Worm (Caenorhabditis elegans) whole organism, mixed stage, embryonic: ENCODE results near the gene slc-25A26.

Experiments
- M03D4.4 ChIP-seq: sonication (generic microtip); optimal IDR thresholded peaks from 2 replicates; lab custom pipeline; 2017; ENCODE audit warnings: mild to moderate bottlenecking, missing genetic modification characterization, missing compliant biosample characterization
- bed-3 ChIP-seq: fragments of 200-800 bp; sonication (Bioruptor generic); optimal IDR thresholded peaks from 3 replicates; lab custom pipeline; 2018; ENCODE audit warnings: mild to moderate bottlenecking, missing genetic modification characterization, moderate library complexity, missing compliant biosample characterization
- blmp-1 ChIP-seq: fragments of 150-350 bp; optimal IDR thresholded peaks from 2 replicates; lab custom pipeline; 2014; ENCODE audit warnings: missing biosample characterization, missing genetic modification characterization
- ceh-39 ChIP-seq: fragments of 150-350 bp; optimal IDR thresholded peaks from 2 replicates; lab custom pipeline; 2014; ENCODE audit warnings: missing biosample characterization, missing genetic modification characterization
- ceh-43 ChIP-seq: fragments of 200-800 bp; sonication (Bioruptor generic); optimal IDR thresholded peaks from 2 replicates; lab custom pipeline; 2018; ENCODE audit warnings: mild to moderate bottlenecking, missing genetic modification characterization, moderate library complexity, missing compliant biosample characterization
- ces-1 ChIP-seq: fragments of 150-350 bp; optimal IDR thresholded peaks from 2 replicates; lab custom pipeline; 2014; ENCODE audit warnings: missing biosample characterization, missing genetic modification reagents, missing genetic modification characterization
- cnd-1 ChIP-seq: fragments of 200-800 bp; sonication (Bioruptor generic); optimal IDR thresholded peaks from 2 replicates; lab custom pipeline; 2018; ENCODE audit warnings: mild to moderate bottlenecking, missing genetic modification characterization, missing compliant biosample characterization
- drap-1 ChIP-seq: fragments of 200-800 bp; sonication (Bioruptor generic); optimal IDR thresholded peaks from 3 replicates; lab custom pipeline; 2018; ENCODE audit warnings: mild to moderate bottlenecking, missing genetic modification characterization, missing compliant biosample characterization
- elt-3 ChIP-seq: fragments of 150-350 bp; optimal IDR thresholded peaks from 2 replicates; lab custom pipeline; 2014; ENCODE audit warnings: missing biosample characterization, missing genetic modification characterization
- flh-1 ChIP-seq: fragments of 200-800 bp; sonication (Bioruptor generic); optimal IDR thresholded peaks from 2 replicates; lab custom pipeline; 2018; ENCODE audit warnings: mild to moderate bottlenecking, missing genetic modification characterization, moderate library complexity, missing compliant biosample characterization
- hlh-1 ChIP-seq: fragments of 150-350 bp; optimal IDR thresholded peaks from 2 replicates; lab custom pipeline; 2014; ENCODE audit warnings: missing biosample characterization, missing genetic modification reagents, missing genetic modification characterization
- lin-13 ChIP-seq: fragments of 150-350 bp; optimal IDR thresholded peaks from 2 replicates; lab custom pipeline; 2014; ENCODE audit warnings: missing biosample characterization, missing genetic modification characterization
- lin-32 ChIP-seq: fragments of 200-800 bp; sonication (Bioruptor generic); optimal IDR thresholded peaks from 2 replicates; lab custom pipeline; 2018; ENCODE audit warnings: mild to moderate bottlenecking, missing genetic modification characterization, missing compliant biosample characterization
- lsy-2 ChIP-seq: fragments of 150-350 bp; optimal IDR thresholded peaks from 2 replicates; lab custom pipeline; 2014; ENCODE audit warnings: missing biosample characterization, missing genetic modification characterization
- mab-5 ChIP-seq: fragments of 150-350 bp; optimal IDR thresholded peaks from 2 replicates; lab custom pipeline; 2014; ENCODE audit warnings: missing biosample characterization, missing genetic modification characterization
- mep-1 ChIP-seq: fragments of 150-350 bp; optimal IDR thresholded peaks from 2 replicates; lab custom pipeline; 2017; ENCODE audit warnings: missing biosample characterization, missing genetic modification reagents, missing genetic modification characterization, inconsistent platforms
- mls-2 ChIP-seq: sonication (generic microtip); optimal IDR thresholded peaks from 2 replicates; lab custom pipeline; 2016; ENCODE audit warnings: mild to moderate bottlenecking, missing genetic modification characterization, moderate library complexity, missing compliant biosample characterization
- nhr-12 ChIP-seq: fragments of 150-350 bp; optimal IDR thresholded peaks from 2 replicates; lab custom pipeline; 2014; ENCODE audit warnings: missing biosample characterization, missing genetic modification characterization
- nhr-2 ChIP-seq: fragments of 150-350 bp; optimal IDR thresholded peaks from 2 replicates; lab custom pipeline; 2014; ENCODE audit warnings: missing biosample characterization, missing genetic modification characterization
- nhr-237 ChIP-seq: fragments of 150-350 bp; optimal IDR thresholded peaks from 2 replicates; lab custom pipeline; 2014; ENCODE audit warnings: missing biosample characterization, missing genetic modification characterization
- nhr-28 ChIP-seq: fragments of 150-350 bp; optimal IDR thresholded peaks from 2 replicates; lab custom pipeline; 2014; ENCODE audit warnings: missing biosample characterization, missing genetic modification characterization
- nhr-76 ChIP-seq: sonication (generic microtip); optimal IDR thresholded peaks from 2 replicates; lab custom pipeline; 2017; ENCODE audit warnings: missing biosample characterization, missing genetic modification characterization
- pha-4 ChIP-seq: fragments of 150-350 bp; optimal IDR thresholded peaks from 2 replicates; lab custom pipeline; 2018; ENCODE audit warnings: missing biosample characterization, missing genetic modification reagents, missing genetic modification characterization
- sem-2 ChIP-seq: fragments of 200-800 bp; sonication (Bioruptor generic); optimal IDR thresholded peaks from 2 replicates; lab custom pipeline; 2018; ENCODE audit warnings: mild to moderate bottlenecking, missing genetic modification characterization, missing compliant biosample characterization
- snpc-4 ChIP-seq: fragments of 150-350 bp; optimal IDR thresholded peaks from 2 replicates; lab custom pipeline; 2014; ENCODE audit warnings: missing biosample characterization, missing genetic modification characterization
- sptf-1 ChIP-seq: sonication (generic microtip); optimal IDR thresholded peaks from 2 replicates; lab custom pipeline; 2017; ENCODE audit warnings: mild to moderate bottlenecking, missing genetic modification characterization, moderate library complexity, missing compliant biosample characterization
- tbx-8 ChIP-seq: fragments of 200-800 bp; sonication (Bioruptor generic); optimal IDR thresholded peaks from 2 replicates; lab custom pipeline; 2018; ENCODE audit warnings: mild to moderate bottlenecking, missing genetic modification characterization, moderate library complexity, missing compliant biosample characterization
- unc-120 ChIP-seq: sonication (generic microtip); optimal IDR thresholded peaks from 2 replicates; lab custom pipeline; 2017; ENCODE audit warnings: missing genetic modification characterization, missing compliant biosample characterization; ENCODE audit not compliant: poor library complexity, severe bottlenecking
- unc-39 ChIP-seq: fragments of 150-350 bp; optimal IDR thresholded peaks from 2 replicates; lab custom pipeline; 2014; ENCODE audit warnings: missing biosample characterization, missing genetic modification characterization
- unc-62 ChIP-seq: fragments of 150-350 bp; optimal IDR thresholded peaks from 2 replicates; lab custom pipeline; 2014; ENCODE audit warnings: missing biosample characterization, missing genetic modification reagents, missing genetic modification characterization
- zip-8 ChIP-seq: fragments of 150-350 bp; optimal IDR thresholded peaks from 2 replicates; lab custom pipeline; 2014; ENCODE audit warnings: missing biosample characterization, missing genetic modification characterization
- ztf-11 ChIP-seq: fragments of 150-350 bp; optimal IDR thresholded peaks from 2 replicates; lab custom pipeline; 2014; ENCODE audit warnings: missing biosample characterization, missing genetic modification characterization

Gene slc-25A26

ce11 chrIV:8929942-8930492 is at the start of gene slc-25A26, which contains the start of gene D1046.18:
TSS of gene slc-25A26 (plus strand) at chrIV:8930442.
TSS of gene D1046.18 (plus strand) at chrIV:8930242.
- TF ChIP-seq lin-32 (GFP tag; lab: Kevin White, UChicago) (no peak), hlh-1 (tag; lab: Kevin White, UChicago) (no peak), nhr-237 (no peak), elt-3 (tag; lab: Kevin White, UChicago) (no peak), tbx-8 (GFP tag; lab: Kevin White, UChicago) (no peak), flh-1 (GFP tag; lab: Kevin White, UChicago) (no peak), unc-62 (GFP tag; lab: Kevin White, UChicago) (no peak), ceh-43 (no peak), mab-5 (no peak), ceh-39 (tag; lab: Kevin White, UChicago) (no peak), mls-2 (tag; lab: Kevin White, UChicago) (no peak), unc-39 (tag; lab: Kevin White, UChicago) (no peak), M03D4.4 (tag; lab: Kevin White, UChicago) (no peak), pha-4 (tag; lab: Kevin White, UChicago) (no peak), nhr-2 (tag; lab: Kevin White, UChicago) (no peak)

- TF ChIP-seq blmp-1 = no peak
- no peak for TF ChIP-seq zip-8
- TF ChIP-seq hlh-1 (tag; lab: Kevin White, UChicago) = no peak
- no peak for TF ChIP-seq ces-1 (GFP tag; lab: Kevin White, UChicago)
- no peak for TF ChIP-seq ceh-39 (tag; lab: Kevin White, UChicago)
- TF ChIP-seq unc-120 (tag; lab: Kevin White, UChicago) = no peak
- no peak for TF ChIP-seq nhr-237
- TF ChIP-seq nhr-28 (tag; lab: Kevin White, UChicago) = no peak
- TF ChIP-seq M03D4.4 (tag; lab: Kevin White, UChicago) = no peak
- no peak for TF ChIP-seq sptf-1 (tag; lab: Kevin White, UChicago)
- TF ChIP-seq lin-32 (GFP tag; lab: Kevin White, UChicago) = no peak
Observed at ce11 chrIV:8881181-8881580, 49.1 kb upstream of the slc-25A26 start, which contains the start of gene C09G9.8. TSS of gene C09G9.8 (plus strand) at chrIV:8881481.

ce11 chrIV:8886228-8886627 is 44.0 kb upstream of the slc-25A26 start, which contains the start of gene C09G9.5:
TSS of gene C09G9.5 (plus strand) at chrIV:8886528.
- no peak for TF ChIP-seq unc-62 (GFP tag; lab: Kevin White, UChicago)
- no peak for TF ChIP-seq nhr-28 (tag; lab: Kevin White, UChicago)
- no peak for TF ChIP-seq ceh-43
- no peak for TF ChIP-seq ztf-11
- TF ChIP-seq bed-3 (GFP tag; lab: Kevin White, UChicago) = no peak
- TF ChIP-seq mep-1 (tag; lab: Kevin White, UChicago) = no peak
- TF ChIP-seq lin-13 (tag; lab: Kevin White, UChicago) = no peak
- no peak for TF ChIP-seq nhr-2 (tag; lab: Kevin White, UChicago)
- no peak for TF ChIP-seq sptf-1 (tag; lab: Kevin White, UChicago)
- TF ChIP-seq drap-1 (GFP tag; lab: Kevin White, UChicago) = no peak
- TF ChIP-seq unc-120 (tag; lab: Kevin White, UChicago) = no peak
- TF ChIP-seq nhr-12 (tag; lab: Kevin White, UChicago) = no peak
- TF ChIP-seq cnd-1 (tag; lab: Kevin White, UChicago) = no peak
- TF ChIP-seq hlh-1 (tag; lab: Kevin White, UChicago) = no peak
- no peak for TF ChIP-seq nhr-76
- no peak for TF ChIP-seq M03D4.4 (tag; lab: Kevin White, UChicago)
- TF ChIP-seq lsy-2 = no peak

ce11 chrIV:8888525-8889026 is 41.7 kb upstream of the slc-25A26 start, which contains the start of gene oma-1:
TSS of gene oma-1 (plus strand) at chrIV:8888976.
- TF ChIP-seq drap-1 (GFP tag; lab: Kevin White, UChicago) = no peak
- no peak for TF ChIP-seq sem-2
- no peak for TF ChIP-seq lin-32 (GFP tag; lab: Kevin White, UChicago)
- TF ChIP-seq mls-2 (tag; lab: Kevin White, UChicago) = no peak
- no peak for TF ChIP-seq nhr-28 (tag; lab: Kevin White, UChicago)
- no peak for TF ChIP-seq hlh-1 (tag; lab: Kevin White, UChicago)
- no peak for TF ChIP-seq M03D4.4 (tag; lab: Kevin White, UChicago)
- no peak for TF ChIP-seq snpc-4 (tag; lab: Kevin White, UChicago)
- TF ChIP-seq zip-8 = no peak
- no peak for TF ChIP-seq cnd-1 (tag; lab: Kevin White, UChicago)
- TF ChIP-seq ceh-39 (tag; lab: Kevin White, UChicago) = no peak
- TF ChIP-seq tbx-8 (GFP tag; lab: Kevin White, UChicago) = no peak
- TF ChIP-seq ztf-11 = no peak
